Fruit fly (Drosophila melanogaster) whole organism, wandering third instar larva: ENCODE data around the gene moi.

Source experiments
- CG32264 ChIP-seq: fragments of 200-800 bp; sonication (Bioruptor generic); optimal IDR thresholded peaks from 2 replicates; lab custom pipeline; 2016; ENCODE audit warnings: missing biosample characterization, missing genetic modification characterization
- CG9705 ChIP-seq: fragments of 200-800 bp; sonication (Bioruptor generic); optimal IDR thresholded peaks from 2 replicates; lab custom pipeline; 2018; ENCODE audit warnings: missing biosample characterization, mild to moderate bottlenecking, missing genetic modification characterization
- CrebA ChIP-seq: fragments of 200-800 bp; sonication (Bioruptor generic); optimal IDR thresholded peaks from 2 replicates; lab custom pipeline; 2016; ENCODE audit warnings: missing biosample characterization, mild to moderate bottlenecking, missing genetic modification characterization, borderline replicate concordance
- Dfd ChIP-seq: fragments of >200 bp; optimal IDR thresholded peaks from 2 replicates; lab custom pipeline; 2017; ENCODE audit warnings: missing biosample characterization, missing genetic modification characterization
- Dif ChIP-seq: fragments of 200-275, 200-300 bp; sonication (Bioruptor generic); optimal IDR thresholded peaks from 2 replicates; lab custom pipeline; 2018; ENCODE audit warnings: missing biosample characterization, missing genetic modification characterization; ENCODE audit not compliant: partially characterized antibody
- GATAd ChIP-seq: sonication (Bioruptor generic); optimal IDR thresholded peaks from 2 replicates; lab custom pipeline; 2016; ENCODE audit warnings: missing biosample characterization, missing genetic modification characterization
- HLH106 ChIP-seq: fragments of 200-800 bp; optimal IDR thresholded peaks from 3 replicates; lab custom pipeline; 2019; ENCODE audit warnings: missing biosample characterization, mild to moderate bottlenecking, missing genetic modification characterization, moderate library complexity
- Hnf4 ChIP-seq: fragments of 200-800 bp; sonication (Bioruptor generic); optimal IDR thresholded peaks from 2 replicates; lab custom pipeline; 2016; ENCODE audit warnings: missing biosample characterization, mild to moderate bottlenecking, missing genetic modification characterization
- Hr78 ChIP-seq: fragments of >200 bp; optimal IDR thresholded peaks from 2 replicates; lab custom pipeline; 2017; ENCODE audit warnings: missing biosample characterization, missing genetic modification characterization
- Hr83 ChIP-seq: fragments of 200-300 bp; sonication (Bioruptor generic); optimal IDR thresholded peaks from 2 replicates; lab custom pipeline; 2016; ENCODE audit warnings: missing biosample characterization, mild to moderate bottlenecking, missing genetic modification characterization, moderate library complexity; ENCODE audit not compliant: poor library complexity, severe bottlenecking
- Jra ChIP-seq: sonication (Bioruptor generic); optimal IDR thresholded peaks from 2 replicates; lab custom pipeline; 2016; ENCODE audit warnings: missing biosample characterization, missing genetic modification characterization
- Mio ChIP-seq: sonication (Bioruptor generic); optimal IDR thresholded peaks from 2 replicates; lab custom pipeline; 2016; ENCODE audit warnings: missing biosample characterization, missing genetic modification characterization
- Myc ChIP-seq: fragments of >200 bp; optimal IDR thresholded peaks from 2 replicates; lab custom pipeline; 2017
- N ChIP-seq: fragments of >200 bp; optimal IDR thresholded peaks from 2 replicates; lab custom pipeline; 2018; ENCODE audit warnings: missing biosample characterization, missing external identifiers, missing genetic modification characterization
- OdsH ChIP-seq: fragments of 200-800 bp; sonication (Bioruptor generic); optimal IDR thresholded peaks from 2 replicates; lab custom pipeline; 2016; ENCODE audit warnings: missing biosample characterization, mild to moderate bottlenecking, missing genetic modification characterization
- Rel ChIP-seq, 2 experiments: fragments of 200-800 bp; sonication (Bioruptor generic) in 1 of 2; optimal IDR thresholded peaks; 2 replicates in 1 of 2; 3 replicates in 1 of 2; lab custom pipeline; 2016 to 2019; ENCODE audit warnings: mild to moderate bottlenecking in 2 of 2, missing biosample characterization in 2 of 2, missing genetic modification characterization in 2 of 2, moderate library complexity in 1 of 2
- Sp1 ChIP-seq: fragments of 200-800 bp; sonication (Bioruptor generic); optimal IDR thresholded peaks from 3 replicates; lab custom pipeline; 2019; ENCODE audit warnings: missing biosample characterization, mild to moderate bottlenecking, missing genetic modification characterization, moderate library complexity
- brk ChIP-seq: fragments of 200-800 bp; sonication (Bioruptor generic); optimal IDR thresholded peaks from 2 replicates; lab custom pipeline; 2016; ENCODE audit warnings: missing biosample characterization, mild to moderate bottlenecking, missing genetic modification characterization
- dl ChIP-seq, 2 experiments: fragments of 175-275, 200-275 bp in 1 of 2; fragments of 200-275 bp in 1 of 2; sonication (Bioruptor generic); optimal IDR thresholded peaks; lab custom pipeline; 2018; ENCODE audit warnings: mild to moderate bottlenecking in 2 of 2, missing biosample characterization in 2 of 2, missing genetic modification characterization in 2 of 2, moderate library complexity in 2 of 2; ENCODE audit not compliant: partially characterized antibody in 2 of 2, insufficient read depth in 1 of 2
- dmrt93B ChIP-seq: fragments of 200-800 bp; sonication (Bioruptor generic); optimal IDR thresholded peaks from 2 replicates; lab custom pipeline; 2018; ENCODE audit warnings: missing biosample characterization, mild to moderate bottlenecking, missing genetic modification characterization
- dsf ChIP-seq: sonication (Bioruptor generic); optimal IDR thresholded peaks from 2 replicates; lab custom pipeline; 2016; ENCODE audit warnings: missing biosample characterization, missing genetic modification characterization, borderline replicate concordance
- ey ChIP-seq: fragments of 200-800 bp; sonication (Bioruptor generic); optimal IDR thresholded peaks from 2 replicates; lab custom pipeline; 2016; ENCODE audit warnings: missing biosample characterization, missing genetic modification characterization
- foxo ChIP-seq, 2 experiments: fragments of 200-800 bp; sonication (Bioruptor generic); optimal IDR thresholded peaks; 2 replicates in 1 of 2; 3 replicates in 1 of 2; lab custom pipeline; 2016 to 2017; ENCODE audit warnings: missing biosample characterization in 2 of 2, missing genetic modification characterization in 2 of 2
- fru ChIP-seq: fragments of 200-800 bp; sonication (Bioruptor generic); optimal IDR thresholded peaks from 3 replicates; lab custom pipeline; 2016; ENCODE audit warnings: missing biosample characterization, mild to moderate bottlenecking, missing genetic modification characterization
- h ChIP-seq: fragments of 200-800 bp; sonication (Bioruptor generic); optimal IDR thresholded peaks from 3 replicates; lab custom pipeline; 2016; ENCODE audit warnings: missing biosample characterization, mild to moderate bottlenecking, missing genetic modification characterization
- jim ChIP-seq: fragments of 175-275, 200-325 bp; sonication (Bioruptor generic); optimal IDR thresholded peaks from 2 replicates; lab custom pipeline; 2016; ENCODE audit warnings: missing biosample characterization, mild to moderate bottlenecking, missing genetic modification characterization
- lola ChIP-seq: fragments of >200 bp; optimal IDR thresholded peaks from 2 replicates; lab custom pipeline; 2017; ENCODE audit warnings: missing biosample characterization, missing genetic modification characterization
- pan ChIP-seq: fragments of >200 bp; optimal IDR thresholded peaks from 2 replicates; lab custom pipeline; 2017
- psq ChIP-seq: fragments of 200-800 bp; sonication (Bioruptor generic); optimal IDR thresholded peaks from 3 replicates; lab custom pipeline; 2017; ENCODE audit warnings: missing biosample characterization, mild to moderate bottlenecking, missing genetic modification characterization, moderate library complexity
- rgr ChIP-seq: fragments of 200-800 bp; sonication (Bioruptor generic); optimal IDR thresholded peaks from 3 replicates; lab custom pipeline; 2016; ENCODE audit warnings: missing biosample characterization, mild to moderate bottlenecking, missing genetic modification characterization
- sv ChIP-seq: fragments of 200-800 bp; sonication (Bioruptor generic); optimal IDR thresholded peaks from 3 replicates; lab custom pipeline; 2016; ENCODE audit warnings: missing biosample characterization, missing genetic modification characterization
- tai ChIP-seq: sonication (Bioruptor generic); optimal IDR thresholded peaks from 2 replicates; lab custom pipeline; 2016; ENCODE audit warnings: missing biosample characterization, missing genetic modification characterization
- usp ChIP-seq: fragments of >200 bp; optimal IDR thresholded peaks from 2 replicates; lab custom pipeline; 2017; ENCODE audit warnings: missing biosample characterization, missing genetic modification characterization
- woc ChIP-seq: sonication (Bioruptor generic); optimal IDR thresholded peaks from 2 replicates; lab custom pipeline; 2016; ENCODE audit warnings: missing biosample characterization, mild to moderate bottlenecking, missing genetic modification characterization

The moi gene

dm6 chr3R:18220211-18220749, 35.0 kb upstream of the moi start, which contains the start of the genes CG7988 and CG7183 (continued):
- TF ChIP-seq CrebA (GFP tag; lab: Kevin White, UChicago) (no peak), dmrt93B (peak; percentile 92), Dif (no peak), OdsH (GFP tag; lab: Kevin White, UChicago) (peak; percentile 98), woc (GFP tag; lab: Kevin White, UChicago) (peak; percentile 94), Hr78 (GFP tag; lab: Kevin White, UChicago) (no peak), fru (GFP tag; lab: Kevin White, UChicago) (peak; percentile 98), pan (no peak), Dfd (GFP tag; lab: Kevin White, UChicago) (no peak), Rel (GFP tag; optimal IDR thresholded peaks at IDR 0.05; lab: Kevin White, UChicago) (no peak), Rel (tag; optimal IDR thresholded peaks at IDR 0.05; lab: Kevin White, UChicago) (peak; percentile 81), GATAd (GFP tag; lab: Kevin White, UChicago) (peak; percentile 88), brk (GFP tag; lab: Kevin White, UChicago) (no peak), ey (GFP tag; lab: Kevin White, UChicago) (peak; percentile 96)

DNA sequence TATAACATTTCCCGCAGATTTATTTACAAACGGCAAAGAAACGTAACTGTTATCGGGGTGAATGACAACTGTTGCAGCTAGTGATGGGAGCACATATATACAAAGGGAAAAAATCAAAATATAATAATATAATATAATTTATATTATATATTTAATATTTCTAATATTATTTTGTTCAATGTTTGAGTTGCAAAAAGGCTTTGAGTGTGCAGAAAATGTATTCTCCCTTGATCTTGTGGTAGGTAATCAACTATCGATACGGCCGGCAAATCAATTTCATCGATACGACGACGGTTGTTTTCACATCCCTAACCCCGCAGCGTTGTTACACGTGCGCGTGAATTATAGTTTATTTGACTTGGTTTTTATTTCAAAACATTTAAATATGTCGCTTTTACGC, 31.9 kb upstream of the moi start, which contains the start of the genes mTerf5 and Non3:
mTerf5 (minus strand) TSS at position 249 of the 400 bp plus-strand sequence.
Non3 (plus strand) TSS at position 289 of the 400 bp plus-strand sequence.
- peak; percentile 36 for TF ChIP-seq fru (GFP tag; lab: Kevin White, UChicago)
- peak; percentile 21 for TF ChIP-seq woc (GFP tag; lab: Kevin White, UChicago)
- no peak for TF ChIP-seq tai
- TF ChIP-seq CG32264 (GFP tag; lab: Kevin White, UChicago), result no peak
- no peak for TF ChIP-seq Rel (GFP tag; optimal IDR thresholded peaks at IDR 0.05; lab: Kevin White, UChicago)
- TF ChIP-seq Rel (tag; optimal IDR thresholded peaks at IDR 0.05; lab: Kevin White, UChicago), result peak; percentile 57
- peak; percentile 67 for TF ChIP-seq Sp1 (GFP tag; lab: Kevin White, UChicago)
- peak; percentile 37 for TF ChIP-seq h (GFP tag; lab: Kevin White, UChicago)
- no peak for TF ChIP-seq brk (GFP tag; lab: Kevin White, UChicago)
- no peak for TF ChIP-seq Dfd (GFP tag; lab: Kevin White, UChicago)
- peak; percentile 23 for TF ChIP-seq CG9705 (GFP tag; lab: Kevin White, UChicago)
- peak; percentile 64 for TF ChIP-seq rgr
- peak in 1 of 2 experiments; percentile 67 for TF ChIP-seq foxo (GFP tag; optimal IDR thresholded peaks at IDR 0.05; lab: Kevin White, UChicago)
- peak; percentile 26 for TF ChIP-seq Myc (lab: Kevin White, UChicago)
- no peak for TF ChIP-seq jim (GFP tag; lab: Kevin White, UChicago)
- TF ChIP-seq dsf, result peak; percentile 29
- no peak for TF ChIP-seq Hr78 (GFP tag; lab: Kevin White, UChicago)
- no peak for TF ChIP-seq N (GFP tag; lab: Kevin White, UChicago)
- peak; percentile 6 for TF ChIP-seq Jra (GFP tag; lab: Kevin White, UChicago)
- peak; percentile 21 for TF ChIP-seq Hr83 (GFP tag; lab: Kevin White, UChicago)
- TF ChIP-seq psq (GFP tag; lab: Kevin White, UChicago), result peak; percentile 64
- no peak for TF ChIP-seq lola (GFP tag; lab: Kevin White, UChicago)
- TF ChIP-seq CrebA (GFP tag; lab: Kevin White, UChicago), result no peak
- peak; percentile 14 for TF ChIP-seq ey (GFP tag; lab: Kevin White, UChicago)
- TF ChIP-seq sv (GFP tag; lab: Kevin White, UChicago), result peak; percentile 9
- peak; percentile 52 for TF ChIP-seq OdsH (GFP tag; lab: Kevin White, UChicago)
- TF ChIP-seq Hnf4 (GFP tag; lab: Kevin White, UChicago), result peak; percentile 65
- TF ChIP-seq dl (GFP tag; optimal IDR thresholded peaks at IDR 0.05; lab: Kevin White, UChicago; ENCODE audit: insufficient read depth in 1 of 2, partially characterized antibody in 2 of 2), result no peak
- no peak for TF ChIP-seq Mio
- TF ChIP-seq usp (GFP tag; lab: Kevin White, UChicago), result no peak
- TF ChIP-seq HLH106 (tag; lab: Kevin White, UChicago), result peak; percentile 73
